Worm (Caenorhabditis elegans): ENCODE data around the gene acr-21.

Gene acr-21

ce11 chrIII:6581585-6581984 is at the start of gene acr-21:
Gene acr-21, plus strand, starts transcription at chrIII:6581885.
- TF ChIP-seq fkh-8 (tag; optimal IDR thresholded peaks at IDR 0.05) (no peak), efl-3 (GFP tag; optimal IDR thresholded peaks at IDR 0.05) (no peak), alr-1 (tag; optimal IDR thresholded peaks at IDR 0.05; ENCODE audit: borderline replicate concordance) (no peak), mab-9 (GFP tag; IDR thresholded peaks at IDR 0.05) (no peak), ceh-82 (tag; optimal IDR thresholded peaks at IDR 0.05) (no peak)

ce11 chrIII:6532647-6533046 is 49.0 kb upstream of the acr-21 start, which contains the start of gene srxa-5:
Gene srxa-5, plus strand, starts transcription at chrIII:6532947.
- TF ChIP-seq lin-13 (GFP tag; optimal IDR thresholded peaks at IDR 0.05) (no peak), nhr-77 (tag; optimal IDR thresholded peaks at IDR 0.05) (no peak), isw-1 (GFP tag; IDR thresholded peaks at IDR 0.05) (no peak), C16A3.4 (tag; optimal IDR thresholded peaks at IDR 0.05) (no peak), unc-86 (tag; optimal IDR thresholded peaks at IDR 0.05) (no peak), elt-2 (tag; optimal IDR thresholded peaks at IDR 0.05) (no peak), tbx-2 (tag; optimal IDR thresholded peaks at IDR 0.05) (no peak), lin-14 (GFP tag; optimal IDR thresholded peaks at IDR 0.05) (no peak), sup-37 (GFP tag; optimal IDR thresholded peaks at IDR 0.05) (no peak), fkh-4 (tag; optimal IDR thresholded peaks at IDR 0.05; ENCODE audit: borderline replicate concordance) (no peak), vab-15 (tag; optimal IDR thresholded peaks at IDR 0.05) (no peak), lin-35 (GFP tag; optimal IDR thresholded peaks at IDR 0.05) (no peak), snu-23 (GFP tag; optimal IDR thresholded peaks at IDR 0.05) (no peak), hlh-17 (GFP tag; optimal IDR thresholded peaks at IDR 0.05; ENCODE audit: borderline replicate concordance) (no peak), skn-1 (tag; optimal IDR thresholded peaks at IDR 0.05) (no peak), tlp-1 (tag; optimal IDR thresholded peaks at IDR 0.05) (no peak), zag-1 (tag; optimal IDR thresholded peaks at IDR 0.05) (no peak), hlh-4 (tag; optimal IDR thresholded peaks at IDR 0.05) (no peak)

- no peak for TF ChIP-seq lin-39 (tag; optimal IDR thresholded peaks at IDR 0.05)
- TF ChIP-seq egl-27 (tag; optimal IDR thresholded peaks at IDR 0.05): no peak
- TF ChIP-seq mab-9 (GFP tag; IDR thresholded peaks at IDR 0.05): no peak
- TF ChIP-seq nhr-90 (tag; optimal IDR thresholded peaks at IDR 0.05; ENCODE audit: poor library complexity): no peak
- no peak for TF ChIP-seq pax-3 (tag; optimal IDR thresholded peaks at IDR 0.05)
- no peak for TF ChIP-seq hlh-17 (GFP tag; optimal IDR thresholded peaks at IDR 0.05; ENCODE audit: borderline replicate concordance)
- peak; percentile 34 for TF ChIP-seq rnt-1 (tag; optimal IDR thresholded peaks at IDR 0.05)
- TF ChIP-seq snu-23 (GFP tag; optimal IDR thresholded peaks at IDR 0.05): peak; percentile 46
- no peak for TF ChIP-seq ama-1 (optimal IDR thresholded peaks at IDR 0.05)
- peak in 1 of 2 experiments; percentile 3 for TF ChIP-seq efl-1 (optimal IDR thresholded peaks at IDR 0.05)
- TF ChIP-seq efl-1 (GFP tag; optimal IDR thresholded peaks at IDR 0.05 in 1 of 2): no peak
- TF ChIP-seq fkh-4 (tag; optimal IDR thresholded peaks at IDR 0.05; ENCODE audit: borderline replicate concordance): no peak
- peak; percentile 49 for TF ChIP-seq mep-1 (tag; optimal IDR thresholded peaks at IDR 0.05)
- TF ChIP-seq F16B12.6 (tag; optimal IDR thresholded peaks at IDR 0.05): no peak
- no peak for TF ChIP-seq egl-13 (tag; optimal IDR thresholded peaks at IDR 0.05)
- no peak for TF ChIP-seq nhr-77 (tag; optimal IDR thresholded peaks at IDR 0.05)
- peak in 1 of 3 experiments; percentile 28 for TF ChIP-seq ceh-82 (tag; optimal IDR thresholded peaks at IDR 0.05)
- no peak for TF ChIP-seq pqm-1 (tag; optimal IDR thresholded peaks at IDR 0.05)
- peak; percentile 0 for TF ChIP-seq blmp-1 (tag; optimal IDR thresholded peaks at IDR 0.05)
- TF ChIP-seq elt-2 (tag; optimal IDR thresholded peaks at IDR 0.05): no peak
- no peak for TF ChIP-seq snpc-4 (tag; optimal IDR thresholded peaks at IDR 0.05)
- no peak for TF ChIP-seq C04F5.9 (tag; optimal IDR thresholded peaks at IDR 0.05)
- peak; percentile 55 for TF ChIP-seq lin-14 (GFP tag; optimal IDR thresholded peaks at IDR 0.05)
- TF ChIP-seq skn-1 (tag; optimal IDR thresholded peaks at IDR 0.05): no peak
- no peak for TF ChIP-seq zip-4 (GFP tag; optimal IDR thresholded peaks at IDR 0.05)
- no peak for TF ChIP-seq nhr-76 (tag; optimal IDR thresholded peaks at IDR 0.05)
- peak in 1 of 2 experiments; percentile 14 for TF ChIP-seq lsy-2 (tag; optimal IDR thresholded peaks at IDR 0.05)
- TF ChIP-seq lin-35 (GFP tag; optimal IDR thresholded peaks at IDR 0.05): peak in 1 of 2 experiments; percentile 28
- no peak for TF ChIP-seq ztf-11 (tag; optimal IDR thresholded peaks at IDR 0.05)
- TF ChIP-seq efl-3 (GFP tag; optimal IDR thresholded peaks at IDR 0.05): no peak
- no peak for TF ChIP-seq ztf-4 (tag; optimal IDR thresholded peaks at IDR 0.05)
- peak in 2 of 3 experiments; percentile 22 to 40 for TF ChIP-seq dpl-1 (GFP tag; optimal IDR thresholded peaks at IDR 0.05)
- TF ChIP-seq unc-98 (GFP tag; IDR thresholded peaks at IDR 0.05): no peak
- no peak for TF ChIP-seq Y116A8C.19 (tag; optimal IDR thresholded peaks at IDR 0.05; ENCODE audit: borderline replicate concordance)
- TF ChIP-seq ets-5 (GFP tag; IDR thresholded peaks at IDR 0.05): no peak
These were observed 44.6 kb upstream of the acr-21 start, which contains the start of gene C09E7.4 for ce11 chrIII:6536945-6537568. Gene C09E7.4, minus strand, starts transcription at chrIII:6536995.

Data from whole organism, L1 larva.